Fruit fly (Drosophila melanogaster): ENCODE results near the gene CG45263.

CG45263 gene

dm6 chr3R:8340675-8341275 lies 136.6 kb downstream of the CG45263 start, which contains the start of the genes COX7A and Arl2 (continued):
- TF ChIP-seq nerfin-2 (GFP tag; IDR thresholded peaks at IDR 0.05; ENCODE audit: partially characterized antibody), result peak; percentile 89
- TF ChIP-seq stc (GFP tag; IDR thresholded peaks at IDR 0.05), result no peak
- TF ChIP-seq Drgx (GFP tag; IDR thresholded peaks at IDR 0.05), result no peak
- TF ChIP-seq CG4424 (GFP tag; optimal IDR thresholded peaks at IDR 0.05), result no peak
- TF ChIP-seq CG12942 (GFP tag; optimal IDR thresholded peaks at IDR 0.05), result no peak
- TF ChIP-seq BtbVII (GFP tag; optimal IDR thresholded peaks at IDR 0.05), result no peak
- TF ChIP-seq CG10543 (GFP tag; optimal IDR thresholded peaks at IDR 0.05), result no peak
- TF ChIP-seq jigr1 (GFP tag; IDR thresholded peaks at IDR 0.05), result peak; percentile 27; the same call in 1 of the 3 replicates
- TF ChIP-seq ara (GFP tag; IDR thresholded peaks at IDR 0.05), result no peak
- TF ChIP-seq cg (GFP tag; optimal IDR thresholded peaks at IDR 0.05), result no peak
- TF ChIP-seq Nf-YC (tag; optimal IDR thresholded peaks at IDR 0.05), result peak; percentile 34
- peak; percentile 93 for TF ChIP-seq Scr (GFP tag; IDR thresholded peaks at IDR 0.05; ENCODE audit: partially characterized antibody)
- peak; percentile 37 for TF ChIP-seq CG17385 (GFP tag; optimal IDR thresholded peaks at IDR 0.05)
- peak; percentile 94 for TF ChIP-seq Dll (GFP tag; IDR thresholded peaks at IDR 0.05; ENCODE audit: partially characterized antibody)
- TF ChIP-seq CG3995 (GFP tag; optimal IDR thresholded peaks at IDR 0.05), result peak; percentile 18
- peak; percentile 97 for TF ChIP-seq bbx (GFP tag; IDR thresholded peaks at IDR 0.05; ENCODE audit: partially characterized antibody)
- TF ChIP-seq eyg (GFP tag; optimal IDR thresholded peaks at IDR 0.05), result no peak
- no peak for TF ChIP-seq CG10366 (GFP tag; IDR thresholded peaks at IDR 0.05)
- no peak for TF ChIP-seq hkb (optimal IDR thresholded peaks at IDR 0.05)
- TF ChIP-seq hkb (GFP tag; IDR thresholded peaks at IDR 0.05), result no peak
- no peak for TF ChIP-seq ham (GFP tag; IDR thresholded peaks at IDR 0.05)
- TF ChIP-seq CoRest (tag; optimal IDR thresholded peaks at IDR 0.05), result no peak
- peak; percentile 90 for TF ChIP-seq MBD-R2 (GFP tag; IDR thresholded peaks at IDR 0.05)
- peak; percentile 22 for TF ChIP-seq CG10267 (tag; optimal IDR thresholded peaks at IDR 0.05)
- no peak for TF ChIP-seq CG1647 (GFP tag; optimal IDR thresholded peaks at IDR 0.05)
- no peak for TF ChIP-seq CG10321 (GFP tag; IDR thresholded peaks at IDR 0.05)
- TF ChIP-seq CG32532 (GFP tag; IDR thresholded peaks at IDR 0.05), result peak; percentile 47; the same call in 1 of the 2 replicates
- no peak for TF ChIP-seq mam (GFP tag; optimal IDR thresholded peaks at IDR 0.05)
- TF ChIP-seq Adf1 (GFP tag; IDR thresholded peaks at IDR 0.05), result no peak
- TF ChIP-seq HLH4C (GFP tag; IDR thresholded peaks at IDR 0.05; ENCODE audit: partially characterized antibody), result peak; percentile 90
- peak; percentile 45 for TF ChIP-seq Dp (GFP tag; optimal IDR thresholded peaks at IDR 0.05)
- peak; percentile 97 for TF ChIP-seq CG34224 (GFP tag; IDR thresholded peaks at IDR 0.05; ENCODE audit: partially characterized antibody)
- TF ChIP-seq Hr3 (GFP tag; optimal IDR thresholded peaks at IDR 0.05), result no peak
- TF ChIP-seq BEAF-32 (GFP tag; optimal IDR thresholded peaks at IDR 0.05), result peak; percentile 93
- no peak for TF ChIP-seq NK7.1 (GFP tag; optimal IDR thresholded peaks at IDR 0.05)
- TF ChIP-seq lola (GFP tag; optimal IDR thresholded peaks at IDR 0.05), result no peak
- peak; percentile 72 for TF ChIP-seq CG12659 (GFP tag; optimal IDR thresholded peaks at IDR 0.05)
- TF ChIP-seq sna (GFP tag; IDR thresholded peaks at IDR 0.05; ENCODE audit: partially characterized antibody), result peak; percentile 94
- TF ChIP-seq Rx (GFP tag; IDR thresholded peaks at IDR 0.05), result no peak
- TF ChIP-seq H15 (GFP tag; IDR thresholded peaks at IDR 0.05), result no peak
- TF ChIP-seq CG12391 (tag; optimal IDR thresholded peaks at IDR 0.05), result peak; percentile 17
- peak; percentile 94 for TF ChIP-seq CG2129 (GFP tag; IDR thresholded peaks at IDR 0.05; ENCODE audit: partially characterized antibody)
- TF ChIP-seq Xbp1 (GFP tag; optimal IDR thresholded peaks at IDR 0.05), result no peak
- TF ChIP-seq CG5953 (GFP tag; IDR thresholded peaks at IDR 0.05), result no peak
- TF ChIP-seq CG14860 (GFP tag; IDR thresholded peaks at IDR 0.05; ENCODE audit: partially characterized antibody), result peak; percentile 91
- peak; percentile 47 for TF ChIP-seq CG15514 (GFP tag; optimal IDR thresholded peaks at IDR 0.05)
- 0 out of 2 replicates have a peak, but pooled peaks have one; percentile 10 for TF ChIP-seq onecut (GFP tag; IDR thresholded peaks at IDR 0.05)
- peak; percentile 1 for TF ChIP-seq Myb (GFP tag; optimal IDR thresholded peaks at IDR 0.05)
- TF ChIP-seq CG7963 (GFP tag; IDR thresholded peaks at IDR 0.05; ENCODE audit: partially characterized antibody), result peak; percentile 90

Data from whole organism, embryonic.